Fruit fly (Drosophila melanogaster) whole organism, embryonic: Measurements from ENCODE around the gene CG11674.

Experiments
- Atf-2 ChIP-seq: fragments of 200-800 bp; sonication (Bioruptor generic); optimal IDR thresholded peaks from 2 replicates; lab custom pipeline; 2016; ENCODE audit warnings: missing biosample characterization, missing genetic modification characterization
- BEAF-32 ChIP-seq: fragments of 200-800 bp; sonication (Bioruptor generic); optimal IDR thresholded peaks from 3 replicates; lab custom pipeline; 2017; ENCODE audit warnings: missing biosample characterization, missing genetic modification characterization, mild to moderate bottlenecking, moderate library complexity, missing genetic modification reagents
- CG10147 ChIP-seq: fragments of 200-800 bp; sonication (Bioruptor generic); optimal IDR thresholded peaks from 2 replicates; lab custom pipeline; 2019; ENCODE audit warnings: missing biosample characterization, mild to moderate bottlenecking, missing genetic modification characterization, moderate library complexity
- CG11093 ChIP-seq: fragments of 200-800 bp; sonication (Bioruptor generic); IDR thresholded peaks from 3 replicates; pipeline ENCODE4 v1.3.6; 2022; ENCODE audit warnings: missing biosample characterization, missing genetic modification characterization
- CG12104 ChIP-seq: fragments of 200-800 bp; sonication (Bioruptor generic); optimal IDR thresholded peaks from 3 replicates; lab custom pipeline; 2016; ENCODE audit warnings: missing biosample characterization, missing genetic modification characterization
- CG1233 ChIP-seq: fragments of 200-800 bp; sonication (Bioruptor generic); optimal IDR thresholded peaks from 4 replicates; lab custom pipeline; 2018; ENCODE audit warnings: missing biosample characterization, mild to moderate bottlenecking, missing genetic modification characterization
- CG13624 ChIP-seq: fragments of 200-800 bp; sonication (Bioruptor generic); optimal IDR thresholded peaks from 2 replicates; lab custom pipeline; 2016; ENCODE audit warnings: missing biosample characterization, missing genetic modification characterization
- CG15479 ChIP-seq: fragments of 200-800 bp; sonication (Bioruptor generic); optimal IDR thresholded peaks from 3 replicates; lab custom pipeline; 2019; ENCODE audit warnings: missing biosample characterization, mild to moderate bottlenecking, missing genetic modification characterization, moderate library complexity
- CG1602 ChIP-seq: fragments of 200-800 bp; sonication (Bioruptor generic); optimal IDR thresholded peaks from 3 replicates; lab custom pipeline; 2016; ENCODE audit warnings: missing biosample characterization, missing genetic modification characterization
- CG1603 ChIP-seq: fragments of 200-800 bp; sonication (Bioruptor generic); optimal IDR thresholded peaks from 2 replicates; lab custom pipeline; 2019; ENCODE audit warnings: missing biosample characterization, mild to moderate bottlenecking, missing genetic modification characterization, moderate library complexity
- CG16779 ChIP-seq: fragments of 200-800 bp; sonication (Bioruptor generic); IDR thresholded peaks from 2 replicates; pipeline ENCODE4 v1.3.6; 2022; ENCODE audit warnings: missing biosample characterization, missing genetic modification characterization
- CG16813 ChIP-seq: fragments of 200-800 bp; sonication (Bioruptor generic); IDR thresholded peaks from 3 replicates; pipeline ENCODE4 v1.3.6; 2022; ENCODE audit warnings: missing biosample characterization, missing genetic modification characterization; ENCODE audit not compliant: partially characterized antibody
- CG17802 ChIP-seq: fragments of 200-800 bp; sonication (Bioruptor generic); optimal IDR thresholded peaks from 2 replicates; lab custom pipeline; 2018; ENCODE audit warnings: missing biosample characterization, mild to moderate bottlenecking, missing genetic modification characterization, moderate library complexity
- CG31441 ChIP-seq: fragments of 200-800 bp; sonication (Bioruptor generic); IDR thresholded peaks from 2 replicates; pipeline ENCODE4 v1.3.6; 2022; ENCODE audit warnings: missing biosample characterization, missing genetic modification characterization
- CG3163 ChIP-seq: fragments of 200-800 bp; sonication (Bioruptor generic); optimal IDR thresholded peaks from 3 replicates; lab custom pipeline; 2016; ENCODE audit warnings: missing biosample characterization, missing genetic modification characterization
- CG6175 ChIP-seq: fragments of 200-800 bp; sonication (Bioruptor generic); IDR thresholded peaks from 3 replicates; pipeline ENCODE4 v1.3.6; 2022; ENCODE audit warnings: missing biosample characterization, missing genetic modification characterization
- CG6272 ChIP-seq: fragments of 200-800 bp; sonication (Bioruptor generic); IDR thresholded peaks from 2 replicates; pipeline ENCODE4 v1.3.6; 2022; ENCODE audit warnings: missing biosample characterization, missing genetic modification characterization
- CG6683 ChIP-seq: fragments of 200-800 bp; sonication (Bioruptor generic); optimal IDR thresholded peaks from 2 replicates; lab custom pipeline; 2017; ENCODE audit warnings: missing biosample characterization, mild to moderate bottlenecking, missing genetic modification characterization, missing genetic modification reagents
- CG6765 ChIP-seq: fragments of 200-800 bp; sonication (Bioruptor generic); optimal IDR thresholded peaks from 3 replicates; lab custom pipeline; 2017; ENCODE audit warnings: missing biosample characterization, mild to moderate bottlenecking, missing genetic modification characterization
- CG6854 ChIP-seq: fragments of 200-800 bp; sonication (Bioruptor generic); optimal IDR thresholded peaks from 3 replicates; lab custom pipeline; 2017; ENCODE audit warnings: missing biosample characterization, mild to moderate bottlenecking, missing genetic modification characterization
- CG7372 ChIP-seq: fragments of 200-800 bp; sonication (Bioruptor generic); IDR thresholded peaks from 2 replicates; pipeline ENCODE4 v1.3.6; 2022; ENCODE audit warnings: missing biosample characterization, missing genetic modification characterization
- CG7928 ChIP-seq: fragments of 200-800 bp; sonication (Bioruptor generic); optimal IDR thresholded peaks from 2 replicates; lab custom pipeline; 2017; ENCODE audit warnings: missing biosample characterization, mild to moderate bottlenecking, missing genetic modification characterization
- Dref ChIP-seq: fragments of 200-800 bp; sonication (Bioruptor generic); IDR thresholded peaks from 2 replicates; pipeline ENCODE4 v1.3.6; 2022; ENCODE audit warnings: missing biosample characterization, missing genetic modification characterization
- E2f2 ChIP-seq: fragments of 200-800 bp; sonication (Bioruptor generic); IDR thresholded peaks from 2 replicates; pipeline ENCODE4 v1.3.6; 2022; ENCODE audit warnings: missing biosample characterization, missing genetic modification characterization
- ERR ChIP-seq: fragments of 200-800 bp; sonication (Bioruptor generic); optimal IDR thresholded peaks from 2 replicates; lab custom pipeline; 2016; ENCODE audit warnings: missing biosample characterization, missing genetic modification characterization
- Fer2 ChIP-seq: fragments of 200-800 bp; sonication (Bioruptor generic); optimal IDR thresholded peaks from 2 replicates; lab custom pipeline; 2018; ENCODE audit warnings: missing biosample characterization, mild to moderate bottlenecking, missing genetic modification characterization, moderate library complexity
- Gug ChIP-seq: fragments of 200-800 bp; sonication (Bioruptor generic); IDR thresholded peaks from 4 replicates; pipeline ENCODE4 v1.3.6; 2022; ENCODE audit warnings: missing biosample characterization, missing genetic modification characterization
- HLH3B ChIP-seq: fragments of 200-800 bp; sonication (Bioruptor generic); IDR thresholded peaks from 2 replicates; pipeline ENCODE4 v1.3.6; 2022; ENCODE audit warnings: missing biosample characterization, missing genetic modification characterization
- Kr ChIP-seq: fragments of 200-800 bp; sonication (Bioruptor generic); optimal IDR thresholded peaks from 2 replicates; lab custom pipeline; 2017; ENCODE audit warnings: missing biosample characterization, mild to moderate bottlenecking, missing genetic modification characterization
- Mad ChIP-seq: fragments of 200-800 bp; sonication (Bioruptor generic); optimal IDR thresholded peaks from 2 replicates; lab custom pipeline; 2016; ENCODE audit warnings: missing biosample characterization, missing genetic modification characterization
- bcd ChIP-seq: fragments of 200-800 bp; sonication (Bioruptor generic); optimal IDR thresholded peaks from 2 replicates; lab custom pipeline; 2017; ENCODE audit warnings: missing biosample characterization, mild to moderate bottlenecking, missing genetic modification characterization
- chn ChIP-seq: fragments of 200-800 bp; sonication (Bioruptor generic); optimal IDR thresholded peaks from 2 replicates; lab custom pipeline; 2016; ENCODE audit warnings: missing biosample characterization, missing genetic modification characterization
- ci ChIP-seq: fragments of 200-800 bp; sonication (Bioruptor generic); IDR thresholded peaks from 3 replicates; pipeline ENCODE4 v1.3.6; 2022; ENCODE audit warnings: missing biosample characterization, missing genetic modification characterization
- da ChIP-seq: fragments of 200-800 bp; sonication (Bioruptor generic); optimal IDR thresholded peaks from 2 replicates; lab custom pipeline; 2016; ENCODE audit warnings: missing biosample characterization, missing genetic modification characterization
- en ChIP-seq: fragments of 200-800 bp; sonication (Bioruptor generic); optimal IDR thresholded peaks from 2 replicates; lab custom pipeline; 2016; ENCODE audit warnings: missing biosample characterization, missing genetic modification characterization
- esg ChIP-seq: fragments of 200-800 bp; sonication (Bioruptor generic); conservative IDR thresholded peaks from 2 replicates; pipeline ENCODE4 v1.3.6; 2022; ENCODE audit warnings: missing biosample characterization, missing genetic modification characterization
- ftz-f1 ChIP-seq: fragments of 200-800 bp; sonication (Bioruptor generic); optimal IDR thresholded peaks from 2 replicates; lab custom pipeline; 2016; ENCODE audit warnings: missing biosample characterization, missing genetic modification characterization
- grau ChIP-seq: fragments of 200-800 bp; optimal IDR thresholded peaks from 3 replicates; lab custom pipeline; 2019; ENCODE audit warnings: missing biosample characterization, mild to moderate bottlenecking, missing genetic modification characterization, moderate library complexity
- hth ChIP-seq: fragments of >200 bp; optimal IDR thresholded peaks from 2 replicates; lab custom pipeline; 2017; ENCODE audit warnings: inconsistent platforms
- inv ChIP-seq: fragments of 200-800 bp; sonication (Bioruptor generic); IDR thresholded peaks from 2 replicates; pipeline ENCODE4 v1.3.6; 2022; ENCODE audit warnings: missing biosample characterization, missing genetic modification characterization; ENCODE audit not compliant: partially characterized antibody
- lov ChIP-seq, 2 experiments: fragments of 200-800 bp in 1 of 2; fragments of >200 bp in 1 of 2; sonication (Bioruptor generic) in 1 of 2; IDR thresholded peaks in 1 of 2; optimal IDR thresholded peaks in 1 of 2; 2 replicates in 1 of 2; 3 replicates in 1 of 2; pipeline versions ENCODE4 v1.3.6 to Lab custom; 2017 to 2022; ENCODE audit warnings: missing biosample characterization in 1 of 2, missing genetic modification characterization in 1 of 2
- pros ChIP-seq: fragments of 200-800 bp; sonication (Bioruptor generic); optimal IDR thresholded peaks from 3 replicates; lab custom pipeline; 2019; ENCODE audit warnings: missing biosample characterization, mild to moderate bottlenecking, missing genetic modification characterization, moderate library complexity
- psq ChIP-seq: fragments of 200-800 bp; sonication (Bioruptor generic); optimal IDR thresholded peaks from 2 replicates; lab custom pipeline; 2017; ENCODE audit warnings: missing biosample characterization, missing genetic modification characterization
- ro ChIP-seq: fragments of 200-800 bp; sonication (Bioruptor generic); IDR thresholded peaks from 2 replicates; pipeline ENCODE4 v1.3.6; 2022; ENCODE audit warnings: missing biosample characterization, missing genetic modification characterization
- row ChIP-seq: fragments of 200-800 bp; sonication (Bioruptor generic); IDR thresholded peaks from 3 replicates; pipeline ENCODE4 v1.3.6; 2022; ENCODE audit warnings: missing biosample characterization, missing genetic modification characterization
- sim ChIP-seq: fragments of 200-800 bp; sonication (Bioruptor generic); IDR thresholded peaks from 2 replicates; pipeline ENCODE4 v1.3.6; 2022; ENCODE audit warnings: missing biosample characterization, missing genetic modification characterization
- stc ChIP-seq: fragments of 200-800 bp; sonication (Bioruptor generic); IDR thresholded peaks from 2 replicates; pipeline ENCODE4 v1.3.6; 2022; ENCODE audit warnings: missing biosample characterization, missing genetic modification characterization
- tna ChIP-seq: fragments of 200-800 bp; sonication (Bioruptor generic); IDR thresholded peaks from 2 replicates; pipeline ENCODE4 v1.3.6; 2022; ENCODE audit warnings: missing biosample characterization, missing genetic modification characterization; ENCODE audit not compliant: partially characterized antibody
- vnd ChIP-seq: fragments of 200-800 bp; sonication (Bioruptor generic); IDR thresholded peaks from 3 replicates; pipeline ENCODE4 v1.3.6; 2022; ENCODE audit warnings: missing biosample characterization, missing genetic modification characterization; ENCODE audit not compliant: partially characterized antibody
- yki ChIP-seq: fragments of >200 bp; optimal IDR thresholded peaks from 3 replicates; lab custom pipeline; 2018

CG11674 gene

dm6 chrX:14247035-14247786, 21.5 kb upstream of the CG11674 start, which contains the start of gene mud (continued):
- TF ChIP-seq da (no peak), CG15479 (no peak), chn (GFP tag; lab: Kevin White, UChicago) (no peak), CG1603 (tag; lab: Kevin White, UChicago) (peak; percentile 74), row (GFP tag; lab: Robert Waterston, UW) (peak; percentile 80), hth (lab: Kevin White, UChicago) (no peak), Gug (GFP tag; lab: Robert Waterston, UW) (no peak; the same call in 3 of the 4 replicates), CG6854 (GFP tag; lab: Kevin White, UChicago) (no peak), tna (GFP tag; lab: Robert Waterston, UW) (peak; percentile 68), ci (GFP tag; lab: Robert Waterston, UW) (no peak), en (GFP tag; lab: Kevin White, UChicago) (no peak), bcd (GFP tag; lab: Kevin White, UChicago) (peak; percentile 29), CG7372 (GFP tag; lab: Robert Waterston, UW) (no peak), lov (optimal IDR thresholded peaks at IDR 0.05; lab: Kevin White, UChicago) (no peak), lov (GFP tag; IDR thresholded peaks at IDR 0.05; lab: Robert Waterston, UW) (no peak), CG10147 (GFP tag; lab: Kevin White, UChicago) (no peak), BEAF-32 (GFP tag; lab: Kevin White, UChicago) (peak; percentile 76), CG6765 (GFP tag; lab: Kevin White, UChicago) (no peak), ftz-f1 (GFP tag; lab: Kevin White, UChicago) (no peak), yki (lab: Kevin White, UChicago) (no peak), Atf-2 (GFP tag; lab: Kevin White, UChicago) (no peak), pros (GFP tag; lab: Kevin White, UChicago) (no peak), esg (GFP tag; lab: Robert Waterston, UW) (peak; percentile 30; the same call in 1 of the 2 replicates), CG11093 (GFP tag; lab: Robert Waterston, UW) (no peak), inv (GFP tag; lab: Robert Waterston, UW) (peak; percentile 56), Mad (GFP tag; lab: Kevin White, UChicago) (no peak), stc (GFP tag; lab: Robert Waterston, UW) (no peak), Kr (no peak), CG6683 (GFP tag; lab: Kevin White, UChicago) (no peak), Dref (GFP tag; lab: Robert Waterston, UW) (peak; percentile 92), grau (peak; percentile 43), CG1233 (GFP tag; lab: Kevin White, UChicago) (no peak), Fer2 (tag; lab: Kevin White, UChicago) (no peak), CG16813 (peak; percentile 79), CG6272 (GFP tag; lab: Robert Waterston, UW) (no peak), CG13624 (GFP tag; lab: Kevin White, UChicago) (no peak), CG16779 (GFP tag; lab: Robert Waterston, UW) (no peak), CG31441 (no peak), CG6175 (GFP tag; lab: Robert Waterston, UW) (no peak), HLH3B (GFP tag; lab: Robert Waterston, UW) (no peak), CG17802 (peak; percentile 84), psq (GFP tag; lab: Kevin White, UChicago) (no peak), E2f2 (peak; percentile 87), ERR (GFP tag; lab: Kevin White, UChicago) (no peak), ro (GFP tag; lab: Robert Waterston, UW) (no peak), sim (no peak), vnd (peak; percentile 74), CG1602 (GFP tag; lab: Kevin White, UChicago) (no peak), CG7928 (no peak), CG3163 (GFP tag; lab: Kevin White, UChicago) (no peak), CG12104 (GFP tag; lab: Kevin White, UChicago) (no peak)
